Fruit fly (Drosophila melanogaster) whole organism, embryonic: ENCODE measurements around the gene CG10376.
A peak's percentile ranks its signal among the peaks of the same experiment; 100 is the strongest.

Experiments
- C15 ChIP-seq: fragments of 200-800 bp; sonication (Bioruptor generic); IDR thresholded peaks from 3 replicates; pipeline ENCODE4 v1.3.6; 2022; ENCODE audit warnings: missing biosample characterization, missing genetic modification characterization
- CG1024 ChIP-seq: fragments of 200-800 bp; sonication (Bioruptor generic); IDR thresholded peaks from 2 replicates; pipeline ENCODE4 v1.3.6; 2022; ENCODE audit warnings: missing biosample characterization, missing genetic modification characterization
- CG10431 ChIP-seq: fragments of 200-800 bp; sonication (Bioruptor generic); optimal IDR thresholded peaks from 3 replicates; lab custom pipeline; 2018; ENCODE audit warnings: missing biosample characterization, mild to moderate bottlenecking, missing genetic modification characterization
- CG10462 ChIP-seq: fragments of 200-800 bp; sonication (Bioruptor generic); optimal IDR thresholded peaks from 2 replicates; lab custom pipeline; 2016; ENCODE audit warnings: missing biosample characterization, missing genetic modification characterization
- CG10565 ChIP-seq: fragments of 200-800 bp; sonication (Bioruptor generic); optimal IDR thresholded peaks from 3 replicates; lab custom pipeline; 2016; ENCODE audit warnings: missing biosample characterization, mild to moderate bottlenecking, missing genetic modification characterization
- CG11398 ChIP-seq: fragments of 200-800 bp; sonication (Bioruptor generic); optimal IDR thresholded peaks from 2 replicates; lab custom pipeline; 2016; ENCODE audit warnings: missing biosample characterization, missing genetic modification characterization
- CG14860 ChIP-seq: fragments of 200-800 bp; sonication (Bioruptor generic); IDR thresholded peaks from 3 replicates; pipeline ENCODE4 v1.3.6; 2022; ENCODE audit warnings: missing biosample characterization, missing genetic modification characterization; ENCODE audit not compliant: partially characterized antibody
- CG1603 ChIP-seq: fragments of 200-800 bp; sonication (Bioruptor generic); optimal IDR thresholded peaks from 2 replicates; lab custom pipeline; 2019; ENCODE audit warnings: missing biosample characterization, mild to moderate bottlenecking, missing genetic modification characterization, moderate library complexity
- CG1647 ChIP-seq: fragments of 200-800 bp; sonication (Bioruptor generic); optimal IDR thresholded peaks from 3 replicates; lab custom pipeline; 2016; ENCODE audit warnings: missing biosample characterization, missing genetic modification characterization
- CG17612 ChIP-seq: fragments of 200-800 bp; sonication (Bioruptor generic); IDR thresholded peaks from 2 replicates; pipeline ENCODE4 v1.3.6; 2022; ENCODE audit warnings: missing biosample characterization, missing genetic modification characterization
- CG30431 ChIP-seq: fragments of 200-800 bp; sonication (Bioruptor generic); optimal IDR thresholded peaks from 2 replicates; lab custom pipeline; 2017; ENCODE audit warnings: missing biosample characterization, missing genetic modification characterization
- CG31388 ChIP-seq: fragments of 200-800 bp; sonication (Bioruptor generic); optimal IDR thresholded peaks from 2 replicates; lab custom pipeline; 2016; ENCODE audit warnings: missing biosample characterization, missing genetic modification characterization
- CG33557 ChIP-seq: fragments of 200-800 bp; sonication (Bioruptor generic); optimal IDR thresholded peaks from 2 replicates; lab custom pipeline; 2019; ENCODE audit warnings: missing biosample characterization, mild to moderate bottlenecking, missing genetic modification characterization, moderate library complexity
- CG5245 ChIP-seq: fragments of 200-800 bp; sonication (Bioruptor generic); optimal IDR thresholded peaks from 3 replicates; lab custom pipeline; 2016; ENCODE audit warnings: missing biosample characterization, missing genetic modification characterization
- CG6765 ChIP-seq: fragments of 200-800 bp; sonication (Bioruptor generic); optimal IDR thresholded peaks from 3 replicates; lab custom pipeline; 2017; ENCODE audit warnings: missing biosample characterization, mild to moderate bottlenecking, missing genetic modification characterization
- CG6813 ChIP-seq: fragments of 200-800 bp; sonication (Bioruptor generic); optimal IDR thresholded peaks from 2 replicates; lab custom pipeline; 2017; ENCODE audit warnings: missing biosample characterization, missing genetic modification characterization, mild to moderate bottlenecking, moderate library complexity, missing genetic modification reagents
- CG7357 ChIP-seq: fragments of 200-800 bp; sonication (Bioruptor generic); IDR thresholded peaks from 3 replicates; pipeline ENCODE4 v1.3.6; 2022; ENCODE audit warnings: missing biosample characterization, missing genetic modification characterization
- D ChIP-seq, 2 experiments: fragments of 200-800 bp in 1 of 2; fragments of >200 bp in 1 of 2; sonication (Bioruptor generic) in 1 of 2; optimal IDR thresholded peaks; 2 replicates in 1 of 2; 3 replicates in 1 of 2; lab custom pipeline; 2017; ENCODE audit warnings: mild to moderate bottlenecking in 1 of 2, missing biosample characterization in 1 of 2, missing genetic modification characterization in 1 of 2, missing genetic modification reagents in 1 of 2
- Dip3 ChIP-seq: fragments of 200-800 bp; sonication (Bioruptor generic); optimal IDR thresholded peaks from 3 replicates; lab custom pipeline; 2016; ENCODE audit warnings: missing biosample characterization, missing genetic modification characterization
- Dll ChIP-seq: fragments of 200-800 bp; sonication (Bioruptor generic); IDR thresholded peaks from 4 replicates; pipeline ENCODE4 v1.3.6; 2022; ENCODE audit warnings: missing biosample characterization, missing genetic modification characterization; ENCODE audit not compliant: partially characterized antibody
- Doc2 ChIP-seq: fragments of 200-800 bp; sonication (Bioruptor generic); IDR thresholded peaks from 2 replicates; pipeline ENCODE4 v1.3.6; 2022; ENCODE audit warnings: missing biosample characterization, missing genetic modification characterization
- Dp ChIP-seq: fragments of 200-800 bp; sonication (Bioruptor generic); optimal IDR thresholded peaks from 2 replicates; lab custom pipeline; 2018; ENCODE audit warnings: missing biosample characterization, mild to moderate bottlenecking, missing genetic modification characterization, moderate library complexity
- Hr78 ChIP-seq, 2 experiments: fragments of 200-800 bp in 1 of 2; fragments of >200 bp in 1 of 2; sonication (Bioruptor generic) in 1 of 2; optimal IDR thresholded peaks; 2 replicates each; lab custom pipeline; 2017 to 2019; ENCODE audit warnings: missing biosample characterization in 2 of 2, missing genetic modification characterization in 2 of 2, mild to moderate bottlenecking in 1 of 2, moderate library complexity in 1 of 2
- NC2α ChIP-seq: fragments of 200-800 bp; sonication (Bioruptor generic); optimal IDR thresholded peaks from 2 replicates; lab custom pipeline; 2016; ENCODE audit warnings: missing biosample characterization, missing genetic modification characterization
- NC2β ChIP-seq: fragments of 200-800 bp; sonication (Bioruptor generic); optimal IDR thresholded peaks from 2 replicates; lab custom pipeline; 2016; ENCODE audit warnings: missing biosample characterization, missing genetic modification characterization
- Nf-YC ChIP-seq: fragments of 200-800 bp; optimal IDR thresholded peaks from 3 replicates; lab custom pipeline; 2019; ENCODE audit warnings: missing biosample characterization, mild to moderate bottlenecking, missing genetic modification characterization, moderate library complexity
- TFAM ChIP-seq: fragments of 200-800 bp; sonication (Bioruptor generic); optimal IDR thresholded peaks from 2 replicates; lab custom pipeline; 2017; ENCODE audit warnings: missing biosample characterization, missing genetic modification characterization, inconsistent platforms
- al ChIP-seq: fragments of 200-800 bp; sonication (Bioruptor generic); IDR thresholded peaks from 2 replicates; pipeline ENCODE4 v1.3.6; 2022; ENCODE audit warnings: missing biosample characterization, missing genetic modification characterization
- az2 ChIP-seq: fragments of 200-800 bp; sonication (Bioruptor generic); optimal IDR thresholded peaks from 3 replicates; lab custom pipeline; 2016; ENCODE audit warnings: missing biosample characterization, missing genetic modification characterization
- dimm ChIP-seq: fragments of 200-800 bp; sonication (Bioruptor generic); IDR thresholded peaks from 2 replicates; pipeline ENCODE4 v1.3.6; 2022; ENCODE audit warnings: missing biosample characterization, missing genetic modification characterization
- ewg ChIP-seq: fragments of 200-800 bp; sonication (Bioruptor generic); optimal IDR thresholded peaks from 3 replicates; lab custom pipeline; 2017; ENCODE audit warnings: mild to moderate bottlenecking, missing biosample characterization, missing genetic modification reagents, missing genetic modification characterization
- hkb ChIP-seq, 2 experiments: fragments of 200-800 bp in 1 of 2; fragments of >200 bp in 1 of 2; sonication (Bioruptor generic) in 1 of 2; IDR thresholded peaks in 1 of 2; optimal IDR thresholded peaks in 1 of 2; 2 replicates each; pipeline versions ENCODE4 v1.3.6 to Lab custom; 2017 to 2022; ENCODE audit warnings: missing biosample characterization in 1 of 2, missing genetic modification characterization in 1 of 2
- hth ChIP-seq: fragments of >200 bp; optimal IDR thresholded peaks from 2 replicates; lab custom pipeline; 2017; ENCODE audit warnings: inconsistent platforms
- odd ChIP-seq: fragments of 200-800 bp; sonication (Bioruptor generic); optimal IDR thresholded peaks from 2 replicates; lab custom pipeline; 2017; ENCODE audit warnings: missing biosample characterization, mild to moderate bottlenecking, missing genetic modification characterization
- org-1 ChIP-seq: fragments of 200-800 bp; sonication (Bioruptor generic); optimal IDR thresholded peaks from 2 replicates; lab custom pipeline; 2017; ENCODE audit warnings: missing biosample characterization, missing genetic modification characterization
- pan ChIP-seq, 4 experiments: fragments of >200 bp in 3 of 4; fragments of 200-800 bp in 1 of 4; sonication (Bioruptor generic) in 1 of 4; optimal IDR thresholded peaks in 3 of 4; IDR thresholded peaks in 1 of 4; 2 replicates each; pipeline versions ENCODE4 v1.3.6 to Lab custom; 2017 to 2022; ENCODE audit warnings: missing biosample characterization in 2 of 4, missing genetic modification characterization in 2 of 4, mixed read lengths in 1 of 4
- pnt ChIP-seq: fragments of 200-800 bp; sonication (Bioruptor generic); optimal IDR thresholded peaks from 3 replicates; lab custom pipeline; 2016; ENCODE audit warnings: missing biosample characterization, missing genetic modification characterization
- prd ChIP-seq, 3 experiments: fragments of >200 bp in 2 of 3; fragments of 200-800 bp in 1 of 3; sonication (Bioruptor generic) in 1 of 3; optimal IDR thresholded peaks in 2 of 3; IDR thresholded peaks in 1 of 3; 2 replicates in 2 of 3; 3 replicates in 1 of 3; pipeline versions ENCODE4 v1.3.6 to Lab custom; 2017 to 2022; ENCODE audit warnings: missing biosample characterization in 1 of 3, missing genetic modification characterization in 1 of 3
- pzg ChIP-seq: fragments of 200-800 bp; sonication (Bioruptor generic); optimal IDR thresholded peaks from 3 replicates; lab custom pipeline; 2018; ENCODE audit warnings: missing biosample characterization, mild to moderate bottlenecking, missing genetic modification characterization, moderate library complexity
- sc ChIP-seq, 3 experiments: fragments of >200 bp in 2 of 3; fragments of 200-800 bp in 1 of 3; sonication (Bioruptor generic) in 1 of 3; optimal IDR thresholded peaks; 2 replicates in 2 of 3; 3 replicates in 1 of 3; lab custom pipeline; 2017; ENCODE audit warnings: mild to moderate bottlenecking in 1 of 3, missing biosample characterization in 1 of 3, missing genetic modification characterization in 1 of 3, missing genetic modification reagents in 1 of 3
- scrt ChIP-seq: fragments of 200-800 bp; sonication (Bioruptor generic); optimal IDR thresholded peaks from 2 replicates; lab custom pipeline; 2018; ENCODE audit warnings: missing biosample characterization, mild to moderate bottlenecking, missing genetic modification characterization, moderate library complexity
- slou ChIP-seq: fragments of 200-800 bp; sonication (Bioruptor generic); optimal IDR thresholded peaks from 3 replicates; lab custom pipeline; 2016; ENCODE audit warnings: missing biosample characterization, missing genetic modification characterization
- sob ChIP-seq: fragments of 200-800 bp; sonication (Bioruptor generic); IDR thresholded peaks from 2 replicates; pipeline ENCODE4 v1.3.6; 2022; ENCODE audit warnings: missing biosample characterization, missing genetic modification characterization
- tap ChIP-seq: fragments of 200-800 bp; optimal IDR thresholded peaks from 3 replicates; lab custom pipeline; 2019; ENCODE audit warnings: missing biosample characterization, mild to moderate bottlenecking, missing genetic modification characterization, moderate library complexity
- usp ChIP-seq: fragments of >200 bp; optimal IDR thresholded peaks from 2 replicates; lab custom pipeline; 2017; ENCODE audit warnings: missing biosample characterization, missing genetic modification characterization
- zf30C ChIP-seq: fragments of 200-800 bp; sonication (Bioruptor generic); optimal IDR thresholded peaks from 3 replicates; lab custom pipeline; 2018; ENCODE audit warnings: missing biosample characterization, mild to moderate bottlenecking, missing genetic modification characterization

Gene CG10376

dm6 chr2L:18693877-18694723 is 8.8 kb downstream of the CG10376 start (continued):
- TF ChIP-seq CG17612 (GFP tag; lab: Robert Waterston, UW) (0 out of 2 replicates have a peak, but pooled peaks have one; percentile 12), CG10565 (GFP tag; lab: Kevin White, UChicago) (no peak), NC2β (GFP tag; lab: Kevin White, UChicago) (peak; percentile 49), CG7357 (GFP tag; lab: Robert Waterston, UW) (peak; percentile 40; the same call in 1 of the 3 replicates), CG14860 (GFP tag; lab: Robert Waterston, UW) (no peak), az2 (GFP tag; lab: Kevin White, UChicago) (peak; percentile 44), slou (GFP tag; lab: Kevin White, UChicago) (no peak), scrt (GFP tag; lab: Kevin White, UChicago) (peak; percentile 40), Hr78 (GFP tag; optimal IDR thresholded peaks at IDR 0.05; lab: Kevin White, UChicago) (no peak), pan (optimal IDR thresholded peaks at IDR 0.05; lab: Kevin White, UChicago) (no peak), pan (GFP tag; optimal IDR thresholded peaks at IDR 0.05 in 1 of 2, IDR thresholded peaks at IDR 0.05 in 1 of 2) (peak in 1 of 2 experiments; percentile 78), CG11398 (GFP tag; lab: Kevin White, UChicago) (peak; percentile 19), CG30431 (no peak), CG5245 (GFP tag; lab: Kevin White, UChicago) (no peak), ewg (peak; percentile 6), tap (tag; lab: Kevin White, UChicago) (no peak), sc (optimal IDR thresholded peaks at IDR 0.05; lab: Kevin White, UChicago) (no peak), sc (GFP tag; optimal IDR thresholded peaks at IDR 0.05; lab: Kevin White, UChicago) (no peak), CG10431 (no peak), sob (peak; percentile 37; the same call in 1 of the 2 replicates), C15 (GFP tag; lab: Robert Waterston, UW) (no peak), pnt (GFP tag; lab: Kevin White, UChicago) (peak; percentile 38), zf30C (GFP tag; lab: Kevin White, UChicago) (peak; percentile 94), pzg (no peak), NC2α (peak; percentile 17), CG1603 (tag; lab: Kevin White, UChicago) (peak; percentile 59), Dip3 (GFP tag; lab: Kevin White, UChicago) (peak; percentile 61), CG1647 (GFP tag; lab: Kevin White, UChicago) (peak; percentile 58), Dp (GFP tag; lab: Kevin White, UChicago) (peak; percentile 34), Doc2 (no peak), Nf-YC (tag; lab: Kevin White, UChicago) (peak; percentile 44), hkb (optimal IDR thresholded peaks at IDR 0.05; lab: Kevin White, UChicago) (no peak), hkb (GFP tag; IDR thresholded peaks at IDR 0.05; lab: Robert Waterston, UW) (peak; percentile 67), D (optimal IDR thresholded peaks at IDR 0.05; lab: Kevin White, UChicago) (no peak), D (GFP tag; optimal IDR thresholded peaks at IDR 0.05; lab: Kevin White, UChicago) (no peak), usp (GFP tag; lab: Kevin White, UChicago) (no peak), dimm (GFP tag; lab: Robert Waterston, UW) (no peak), hth (no peak), prd (optimal IDR thresholded peaks at IDR 0.05; lab: Kevin White, UChicago) (no peak), prd (GFP tag; IDR thresholded peaks at IDR 0.05; lab: Robert Waterston, UW) (peak; percentile 66), odd (GFP tag; lab: Kevin White, UChicago) (peak; percentile 45), CG31388 (GFP tag; lab: Kevin White, UChicago) (peak; percentile 35), TFAM (peak; percentile 10), CG6813 (GFP tag; lab: Kevin White, UChicago) (peak; percentile 44), CG33557 (peak; percentile 17), al (GFP tag; lab: Robert Waterston, UW) (peak; percentile 52; the same call in 1 of the 2 replicates), CG6765 (no peak), org-1 (GFP tag; lab: Kevin White, UChicago) (peak; percentile 68), Dll (GFP tag; lab: Robert Waterston, UW) (no peak), CG10462 (GFP tag; lab: Kevin White, UChicago) (no peak), CG1024 (GFP tag; lab: Robert Waterston, UW) (0 out of 2 replicates have a peak, but pooled peaks have one; percentile 36)
